Fruit fly (Drosophila melanogaster) whole organism, wandering third instar larva: ENCODE data around the gene Gr63a.

Experiments used
- Abd-B ChIP-seq: fragments of >200 bp; optimal IDR thresholded peaks from 2 replicates; lab custom pipeline; 2017; ENCODE audit warnings: missing biosample characterization, missing genetic modification characterization
- CG32264 ChIP-seq: fragments of 200-800 bp; sonication (Bioruptor generic); optimal IDR thresholded peaks from 2 replicates; lab custom pipeline; 2016; ENCODE audit warnings: missing biosample characterization, missing genetic modification characterization
- CG9705 ChIP-seq: fragments of 200-800 bp; sonication (Bioruptor generic); optimal IDR thresholded peaks from 2 replicates; lab custom pipeline; 2018; ENCODE audit warnings: missing biosample characterization, mild to moderate bottlenecking, missing genetic modification characterization
- CrebA ChIP-seq: fragments of 200-800 bp; sonication (Bioruptor generic); optimal IDR thresholded peaks from 2 replicates; lab custom pipeline; 2016; ENCODE audit warnings: missing biosample characterization, mild to moderate bottlenecking, missing genetic modification characterization, borderline replicate concordance
- Dif ChIP-seq: fragments of 200-275, 200-300 bp; sonication (Bioruptor generic); optimal IDR thresholded peaks from 2 replicates; lab custom pipeline; 2018; ENCODE audit warnings: missing biosample characterization, missing genetic modification characterization; ENCODE audit not compliant: partially characterized antibody
- GATAd ChIP-seq: sonication (Bioruptor generic); optimal IDR thresholded peaks from 2 replicates; lab custom pipeline; 2016; ENCODE audit warnings: missing biosample characterization, missing genetic modification characterization
- HLH106 ChIP-seq: fragments of 200-800 bp; optimal IDR thresholded peaks from 3 replicates; lab custom pipeline; 2019; ENCODE audit warnings: missing biosample characterization, mild to moderate bottlenecking, missing genetic modification characterization, moderate library complexity
- Hnf4 ChIP-seq: fragments of 200-800 bp; sonication (Bioruptor generic); optimal IDR thresholded peaks from 2 replicates; lab custom pipeline; 2016; ENCODE audit warnings: missing biosample characterization, mild to moderate bottlenecking, missing genetic modification characterization
- Hr78 ChIP-seq: fragments of >200 bp; optimal IDR thresholded peaks from 2 replicates; lab custom pipeline; 2017; ENCODE audit warnings: missing biosample characterization, missing genetic modification characterization
- Hr83 ChIP-seq: fragments of 200-300 bp; sonication (Bioruptor generic); optimal IDR thresholded peaks from 2 replicates; lab custom pipeline; 2016; ENCODE audit warnings: missing biosample characterization, mild to moderate bottlenecking, missing genetic modification characterization, moderate library complexity; ENCODE audit not compliant: poor library complexity, severe bottlenecking
- Jra ChIP-seq: sonication (Bioruptor generic); optimal IDR thresholded peaks from 2 replicates; lab custom pipeline; 2016; ENCODE audit warnings: missing biosample characterization, missing genetic modification characterization
- Myc ChIP-seq: fragments of >200 bp; optimal IDR thresholded peaks from 2 replicates; lab custom pipeline; 2017
- N ChIP-seq: fragments of >200 bp; optimal IDR thresholded peaks from 2 replicates; lab custom pipeline; 2018; ENCODE audit warnings: missing biosample characterization, missing external identifiers, missing genetic modification characterization
- OdsH ChIP-seq: fragments of 200-800 bp; sonication (Bioruptor generic); optimal IDR thresholded peaks from 2 replicates; lab custom pipeline; 2016; ENCODE audit warnings: missing biosample characterization, mild to moderate bottlenecking, missing genetic modification characterization
- Rel ChIP-seq, 2 experiments: fragments of 200-800 bp; sonication (Bioruptor generic) in 1 of 2; optimal IDR thresholded peaks; 2 replicates in 1 of 2; 3 replicates in 1 of 2; lab custom pipeline; 2016 to 2019; ENCODE audit warnings: mild to moderate bottlenecking in 2 of 2, missing biosample characterization in 2 of 2, missing genetic modification characterization in 2 of 2, moderate library complexity in 1 of 2
- Vsx2 ChIP-seq: fragments of 200-300, 225-300 bp; sonication (Bioruptor generic); optimal IDR thresholded peaks from 2 replicates; lab custom pipeline; 2018; ENCODE audit warnings: missing biosample characterization, missing genetic modification characterization; ENCODE audit not compliant: partially characterized antibody
- brk ChIP-seq: fragments of 200-800 bp; sonication (Bioruptor generic); optimal IDR thresholded peaks from 2 replicates; lab custom pipeline; 2016; ENCODE audit warnings: missing biosample characterization, mild to moderate bottlenecking, missing genetic modification characterization
- dmrt93B ChIP-seq: fragments of 200-800 bp; sonication (Bioruptor generic); optimal IDR thresholded peaks from 2 replicates; lab custom pipeline; 2018; ENCODE audit warnings: missing biosample characterization, mild to moderate bottlenecking, missing genetic modification characterization
- dsf ChIP-seq: sonication (Bioruptor generic); optimal IDR thresholded peaks from 2 replicates; lab custom pipeline; 2016; ENCODE audit warnings: missing biosample characterization, missing genetic modification characterization, borderline replicate concordance
- ey ChIP-seq: fragments of 200-800 bp; sonication (Bioruptor generic); optimal IDR thresholded peaks from 2 replicates; lab custom pipeline; 2016; ENCODE audit warnings: missing biosample characterization, missing genetic modification characterization
- foxo ChIP-seq, 2 experiments: fragments of 200-800 bp; sonication (Bioruptor generic); optimal IDR thresholded peaks; 2 replicates in 1 of 2; 3 replicates in 1 of 2; lab custom pipeline; 2016 to 2017; ENCODE audit warnings: missing biosample characterization in 2 of 2, missing genetic modification characterization in 2 of 2
- h ChIP-seq: fragments of 200-800 bp; sonication (Bioruptor generic); optimal IDR thresholded peaks from 3 replicates; lab custom pipeline; 2016; ENCODE audit warnings: missing biosample characterization, mild to moderate bottlenecking, missing genetic modification characterization
- jim ChIP-seq: fragments of 175-275, 200-325 bp; sonication (Bioruptor generic); optimal IDR thresholded peaks from 2 replicates; lab custom pipeline; 2016; ENCODE audit warnings: missing biosample characterization, mild to moderate bottlenecking, missing genetic modification characterization
- pan ChIP-seq: fragments of >200 bp; optimal IDR thresholded peaks from 2 replicates; lab custom pipeline; 2017
- psq ChIP-seq: fragments of 200-800 bp; sonication (Bioruptor generic); optimal IDR thresholded peaks from 3 replicates; lab custom pipeline; 2017; ENCODE audit warnings: missing biosample characterization, mild to moderate bottlenecking, missing genetic modification characterization, moderate library complexity
- rgr ChIP-seq: fragments of 200-800 bp; sonication (Bioruptor generic); optimal IDR thresholded peaks from 3 replicates; lab custom pipeline; 2016; ENCODE audit warnings: missing biosample characterization, mild to moderate bottlenecking, missing genetic modification characterization
- sage ChIP-seq: fragments of 200-800 bp; sonication (Bioruptor generic); optimal IDR thresholded peaks from 2 replicates; lab custom pipeline; 2016; ENCODE audit warnings: missing biosample characterization, mild to moderate bottlenecking, missing genetic modification characterization
- sv ChIP-seq: fragments of 200-800 bp; sonication (Bioruptor generic); optimal IDR thresholded peaks from 3 replicates; lab custom pipeline; 2016; ENCODE audit warnings: missing biosample characterization, missing genetic modification characterization
- tai ChIP-seq: sonication (Bioruptor generic); optimal IDR thresholded peaks from 2 replicates; lab custom pipeline; 2016; ENCODE audit warnings: missing biosample characterization, missing genetic modification characterization
- usp ChIP-seq: fragments of >200 bp; optimal IDR thresholded peaks from 2 replicates; lab custom pipeline; 2017; ENCODE audit warnings: missing biosample characterization, missing genetic modification characterization

The Gr63a gene

DNA sequence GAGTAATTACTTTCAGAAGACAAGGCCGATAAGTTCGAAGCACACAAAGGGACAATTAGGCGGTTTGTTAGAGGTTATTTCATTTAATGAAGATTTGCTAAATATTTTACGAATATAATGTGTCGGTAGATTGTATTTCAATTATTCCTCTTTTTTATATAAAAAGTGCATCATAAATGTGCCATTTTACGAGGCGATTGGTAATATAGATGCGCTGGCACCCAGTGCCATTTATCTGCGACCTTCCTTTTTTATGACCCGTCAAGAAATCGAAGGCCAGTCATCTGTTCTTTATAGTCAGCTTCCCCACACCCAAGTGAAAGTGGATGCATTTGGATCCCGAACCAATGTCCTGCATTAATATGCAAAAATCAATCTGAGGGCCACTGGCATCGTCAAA, 31.1 kb upstream of the Gr63a start:
- TF ChIP-seq dmrt93B (GFP tag; lab: Kevin White, UChicago) (no peak), pan (lab: Kevin White, UChicago) (no peak), dsf (GFP tag; lab: Kevin White, UChicago) (no peak), CG9705 (no peak), ey (GFP tag; lab: Kevin White, UChicago) (no peak), h (GFP tag; lab: Kevin White, UChicago) (no peak), GATAd (no peak), foxo (GFP tag; optimal IDR thresholded peaks at IDR 0.05; lab: Kevin White, UChicago) (no peak), jim (GFP tag; lab: Kevin White, UChicago) (no peak), Hnf4 (GFP tag; lab: Kevin White, UChicago) (no peak), Myc (no peak)

DNA sequence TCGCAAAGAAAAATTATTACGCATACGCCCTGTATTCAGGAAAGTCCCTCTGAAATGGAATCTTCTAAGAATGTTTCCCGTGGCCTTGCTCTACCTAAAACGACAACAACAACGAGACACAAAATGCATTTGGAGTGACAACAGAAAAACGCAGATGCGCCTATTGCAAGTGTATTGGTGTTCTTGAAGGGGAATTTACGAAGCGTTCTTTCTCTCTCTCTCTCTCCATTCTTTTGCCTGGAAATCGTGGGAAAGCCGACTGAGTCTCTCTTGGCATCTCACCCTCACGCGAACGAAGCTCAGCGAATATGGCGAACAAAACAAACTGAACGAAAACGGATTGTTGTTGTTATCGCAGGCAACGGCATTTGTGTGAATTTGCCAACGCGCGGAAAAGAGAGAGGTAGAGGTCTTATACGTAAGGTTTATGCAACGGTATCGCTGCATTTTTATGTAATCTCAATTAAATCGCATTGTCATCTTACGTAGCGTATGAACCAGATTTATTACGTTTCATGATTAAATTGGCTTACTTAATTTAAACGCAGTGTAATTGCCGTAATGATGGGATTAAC, 29.9 kb upstream of the Gr63a start:
- peak; percentile 72 for TF ChIP-seq psq (GFP tag; lab: Kevin White, UChicago)
- TF ChIP-seq sage (GFP tag; lab: Kevin White, UChicago), result peak; percentile 6
- no peak for TF ChIP-seq rgr (GFP tag; lab: Kevin White, UChicago)
- no peak for TF ChIP-seq CrebA (GFP tag; lab: Kevin White, UChicago)
- TF ChIP-seq Rel (GFP tag; optimal IDR thresholded peaks at IDR 0.05; lab: Kevin White, UChicago), result no peak
- TF ChIP-seq Rel (tag; optimal IDR thresholded peaks at IDR 0.05; lab: Kevin White, UChicago), result peak; percentile 69
- TF ChIP-seq, all 38 proteins: peak for 3

- TF ChIP-seq OdsH (no peak), Rel (GFP tag; optimal IDR thresholded peaks at IDR 0.05; lab: Kevin White, UChicago) (no peak), Rel (tag; optimal IDR thresholded peaks at IDR 0.05; lab: Kevin White, UChicago) (peak; percentile 16), sv (no peak)
Observed at dm6 chr3L:3925487-3925886, 29.1 kb upstream of the Gr63a start.

DNA sequence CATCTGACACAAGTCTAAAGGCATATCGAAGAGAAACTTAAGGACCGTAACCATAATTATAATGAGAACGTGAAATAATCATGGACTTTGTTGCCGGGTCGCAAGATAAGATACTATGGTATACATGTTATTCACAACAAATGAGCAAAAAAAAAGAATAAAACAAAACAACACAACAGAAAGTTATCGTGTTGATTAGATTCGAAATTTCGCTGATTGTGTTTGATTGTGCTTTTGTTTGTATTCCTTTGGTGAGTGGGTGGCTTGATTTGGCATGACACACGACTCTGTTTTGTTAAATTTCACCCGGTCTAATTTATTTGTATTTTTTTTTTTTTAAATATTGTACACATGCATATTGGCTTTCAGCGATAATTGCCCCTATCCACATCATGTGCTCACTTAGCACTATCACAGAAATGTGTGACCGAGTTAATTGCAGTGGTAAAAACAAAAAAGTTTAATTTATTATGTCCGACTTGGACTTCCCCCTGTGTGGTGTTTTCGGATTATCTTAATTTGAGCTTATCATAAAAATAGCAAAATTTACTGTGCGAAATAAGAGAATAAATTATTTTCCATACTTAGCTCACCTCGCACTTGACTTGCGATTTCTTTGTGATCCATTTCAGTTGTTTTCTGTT, 27.4 kb upstream of the Gr63a start:
- TF ChIP-seq tai (GFP tag; lab: Kevin White, UChicago) (no peak), Rel (GFP tag; optimal IDR thresholded peaks at IDR 0.05; lab: Kevin White, UChicago) (no peak), Rel (tag; optimal IDR thresholded peaks at IDR 0.05; lab: Kevin White, UChicago) (peak; percentile 93), HLH106 (tag; lab: Kevin White, UChicago) (no peak), CrebA (GFP tag; lab: Kevin White, UChicago) (peak; percentile 38), CG9705 (no peak), Dif (no peak), brk (GFP tag; lab: Kevin White, UChicago) (no peak), usp (GFP tag; lab: Kevin White, UChicago) (no peak), Hr78 (no peak), foxo (GFP tag; optimal IDR thresholded peaks at IDR 0.05; lab: Kevin White, UChicago) (no peak), h (GFP tag; lab: Kevin White, UChicago) (peak; percentile 39)
- TF ChIP-seq, all 38 proteins: peak for 3

DNA sequence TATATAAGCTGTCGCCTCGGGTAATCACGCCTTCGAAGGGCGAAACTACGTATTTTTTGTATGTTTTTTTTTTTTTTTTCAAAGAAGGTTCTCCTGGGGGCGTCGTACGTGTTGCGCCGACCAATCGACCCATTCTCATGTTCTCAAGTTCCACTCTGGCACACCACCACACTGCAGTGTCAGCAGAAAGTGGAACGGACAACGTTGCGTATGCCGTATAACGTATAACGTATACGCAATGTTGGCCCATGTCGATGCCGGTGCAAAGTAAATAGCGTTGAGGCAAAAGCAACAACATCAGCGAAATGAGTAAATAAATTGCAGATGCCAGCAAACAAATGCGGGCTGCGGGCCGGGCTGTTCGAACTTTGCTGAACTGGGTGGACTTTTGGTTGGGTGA, 15.7 kb upstream of the Gr63a start:
- TF ChIP-seq Jra (no peak), psq (GFP tag; lab: Kevin White, UChicago) (no peak), N (GFP tag; lab: Kevin White, UChicago) (no peak), Hnf4 (GFP tag; lab: Kevin White, UChicago) (no peak), OdsH (no peak), sage (GFP tag; lab: Kevin White, UChicago) (no peak), CG32264 (GFP tag; lab: Kevin White, UChicago) (no peak), Myc (no peak), usp (GFP tag; lab: Kevin White, UChicago) (no peak), Hr78 (no peak), h (GFP tag; lab: Kevin White, UChicago) (no peak), Vsx2 (GFP tag; lab: Kevin White, UChicago) (no peak), Dif (no peak), Abd-B (no peak), HLH106 (tag; lab: Kevin White, UChicago) (no peak), tai (GFP tag; lab: Kevin White, UChicago) (no peak), dmrt93B (GFP tag; lab: Kevin White, UChicago) (no peak), sv (no peak), Hr83 (GFP tag; lab: Kevin White, UChicago) (no peak), rgr (GFP tag; lab: Kevin White, UChicago) (no peak)
